Worm (Caenorhabditis elegans): ENCODE data around the gene C25F6.8.

ce11 chrX:5479876-5480580 is 32.0 kb downstream of the C25F6.8 start:
- TF ChIP-seq R02D3.7 (tag; optimal IDR thresholded peaks at IDR 0.05) (no peak), nhr-237 (tag; optimal IDR thresholded peaks at IDR 0.05) (no peak), nhr-23 (tag; optimal IDR thresholded peaks at IDR 0.05) (peak; percentile 27), ztf-11 (tag; optimal IDR thresholded peaks at IDR 0.05) (no peak)

Data from whole organism, L3 larva.